Worm (Caenorhabditis elegans): ENCODE results near the gene K10C8.4.
A peak's percentile ranks its signal among the peaks of the same experiment; 100 is the strongest.

K10C8.4 gene

ce11 chrV:12696790-12697189 is 722 bp downstream of the K10C8.4 start:
- TF ChIP-seq nhr-25 (tag; optimal IDR thresholded peaks at IDR 0.05) (no peak), lsy-12 (tag; optimal IDR thresholded peaks at IDR 0.05) (no peak), nhr-43 (tag; optimal IDR thresholded peaks at IDR 0.05; ENCODE audit: poor library complexity, severe bottlenecking) (no peak), lin-39 (tag; optimal IDR thresholded peaks at IDR 0.05) (no peak), aly-2 (tag; optimal IDR thresholded peaks at IDR 0.05) (no peak)

DNA sequence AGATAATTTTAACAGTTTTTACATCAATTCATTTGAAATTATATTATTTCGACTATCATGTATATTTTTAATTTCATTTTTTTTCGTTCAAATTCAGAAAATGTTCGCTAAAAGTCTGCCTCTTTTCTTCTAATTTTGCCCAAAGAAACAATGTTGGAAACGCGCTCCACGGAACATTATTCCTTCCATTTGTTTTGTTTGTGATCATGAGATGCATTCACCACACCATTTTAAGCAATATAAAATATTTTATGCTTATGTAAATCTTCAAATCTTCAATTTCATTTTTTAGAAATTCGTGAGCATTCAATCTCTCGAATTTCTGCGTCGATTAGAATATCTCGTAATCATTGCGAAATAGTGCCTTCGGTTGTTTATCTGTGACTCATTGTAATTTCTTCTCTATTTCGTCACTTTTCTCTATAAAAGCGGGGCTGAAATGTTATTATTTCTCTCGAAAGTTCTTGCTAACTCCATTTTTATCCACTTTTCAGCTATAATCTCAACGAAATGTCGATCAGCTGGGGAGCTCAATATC is 1.4 kb downstream of the K10C8.4 start, which contains the start of gene istr-1:
Gene istr-1, plus strand, starts transcription at position 495 of the 538 bp plus-strand sequence.
- TF ChIP-seq zag-1 (tag; optimal IDR thresholded peaks at IDR 0.05) = no peak
- TF ChIP-seq ceh-82 (tag; optimal IDR thresholded peaks at IDR 0.05) = no peak
- TF ChIP-seq pqm-1 (tag; optimal IDR thresholded peaks at IDR 0.05) = no peak
- no peak for TF ChIP-seq lsy-12 (tag; optimal IDR thresholded peaks at IDR 0.05)
- no peak for TF ChIP-seq nhr-67 (tag; optimal IDR thresholded peaks at IDR 0.05)
- TF ChIP-seq hmg-11 (tag; optimal IDR thresholded peaks at IDR 0.05) = peak; percentile 22
- no peak for TF ChIP-seq nhr-237 (tag; optimal IDR thresholded peaks at IDR 0.05)
- no peak for TF ChIP-seq skn-1 (tag; optimal IDR thresholded peaks at IDR 0.05)
- TF ChIP-seq snpc-4 (tag; optimal IDR thresholded peaks at IDR 0.05) = peak; percentile 17
- no peak for TF ChIP-seq elt-3 (tag; optimal IDR thresholded peaks at IDR 0.05)
- no peak for TF ChIP-seq nhr-43 (tag; optimal IDR thresholded peaks at IDR 0.05; ENCODE audit: poor library complexity, severe bottlenecking)
- TF ChIP-seq sea-2 (GFP tag; optimal IDR thresholded peaks at IDR 0.05) = no peak
- TF ChIP-seq jun-1 (tag; optimal IDR thresholded peaks at IDR 0.05) = peak; percentile 16
- no peak for TF ChIP-seq mml-1 (tag; optimal IDR thresholded peaks at IDR 0.05)
- TF ChIP-seq lin-15B (tag; optimal IDR thresholded peaks at IDR 0.05) = peak; percentile 51
- no peak for TF ChIP-seq nhr-11 (tag; optimal IDR thresholded peaks at IDR 0.05)
- no peak for TF ChIP-seq fkh-2 (tag; optimal IDR thresholded peaks at IDR 0.05)
- TF ChIP-seq ceh-9 (tag; optimal IDR thresholded peaks at IDR 0.05) = no peak
- no peak for TF ChIP-seq nhr-28 (tag; optimal IDR thresholded peaks at IDR 0.05)
- TF ChIP-seq elt-2 (tag; optimal IDR thresholded peaks at IDR 0.05) = no peak
- peak; percentile 36 for TF ChIP-seq pha-4 (tag; optimal IDR thresholded peaks at IDR 0.05)
- no peak for TF ChIP-seq fos-1 (tag; optimal IDR thresholded peaks at IDR 0.05)
- TF ChIP-seq aly-2 (tag; optimal IDR thresholded peaks at IDR 0.05) = no peak
- TF ChIP-seq daf-12 (tag; optimal IDR thresholded peaks at IDR 0.05) = no peak
- no peak for TF ChIP-seq mdl-1 (tag; optimal IDR thresholded peaks at IDR 0.05)
- no peak for TF ChIP-seq unc-62 (GFP tag; optimal IDR thresholded peaks at IDR 0.05)
- TF ChIP-seq nhr-76 (tag; optimal IDR thresholded peaks at IDR 0.05) = no peak
- TF ChIP-seq nfya-1 (tag; optimal IDR thresholded peaks at IDR 0.05; ENCODE audit: insufficient read depth) = peak; percentile 34
- TF ChIP-seq elt-1 (tag; optimal IDR thresholded peaks at IDR 0.05) = no peak

DNA sequence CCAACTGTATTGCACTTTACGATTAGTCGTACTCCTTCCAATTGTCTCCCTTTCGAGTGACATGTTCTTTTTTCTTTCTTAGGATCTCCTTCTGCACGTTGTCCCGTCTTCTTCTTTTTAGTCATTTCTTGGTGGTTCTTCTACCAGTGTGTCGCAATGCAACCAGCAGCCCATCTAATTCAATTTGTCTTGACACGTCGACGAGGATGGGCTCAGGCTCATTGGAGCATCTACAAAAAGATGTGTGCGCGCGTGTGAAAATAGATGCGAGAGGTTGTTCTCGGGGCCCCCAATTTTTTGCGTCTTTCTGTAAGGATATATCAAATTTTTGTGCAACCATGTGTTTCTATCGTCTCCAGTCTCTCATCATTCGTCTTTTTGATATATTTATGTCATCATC is 5.5 kb downstream of the K10C8.4 start:
- TF ChIP-seq lin-39 (tag; optimal IDR thresholded peaks at IDR 0.05) (no peak), lin-15B (tag; optimal IDR thresholded peaks at IDR 0.05) (no peak), ztf-11 (tag; optimal IDR thresholded peaks at IDR 0.05) (no peak), ceh-28 (tag; optimal IDR thresholded peaks at IDR 0.05) (no peak), R02D3.7 (tag; optimal IDR thresholded peaks at IDR 0.05) (no peak), daf-12 (tag; optimal IDR thresholded peaks at IDR 0.05) (no peak), lsy-12 (tag; optimal IDR thresholded peaks at IDR 0.05) (no peak), fkh-2 (tag; optimal IDR thresholded peaks at IDR 0.05) (no peak), skn-1 (tag; optimal IDR thresholded peaks at IDR 0.05) (no peak), unc-62 (GFP tag; optimal IDR thresholded peaks at IDR 0.05) (no peak), hmg-11 (tag; optimal IDR thresholded peaks at IDR 0.05) (no peak), ceh-16 (tag; optimal IDR thresholded peaks at IDR 0.05) (no peak), nhr-12 (tag; optimal IDR thresholded peaks at IDR 0.05) (no peak), ZK546.5 (tag; optimal IDR thresholded peaks at IDR 0.05) (no peak), nfya-1 (tag; optimal IDR thresholded peaks at IDR 0.05; ENCODE audit: insufficient read depth) (no peak), zag-1 (tag; optimal IDR thresholded peaks at IDR 0.05) (no peak), nhr-25 (tag; optimal IDR thresholded peaks at IDR 0.05) (no peak), mml-1 (tag; optimal IDR thresholded peaks at IDR 0.05) (no peak), ztf-4 (tag; optimal IDR thresholded peaks at IDR 0.05) (no peak)

- TF ChIP-seq fkh-10 (GFP tag; optimal IDR thresholded peaks at IDR 0.05) (no peak), hmg-11 (tag; optimal IDR thresholded peaks at IDR 0.05) (no peak), ceh-9 (tag; optimal IDR thresholded peaks at IDR 0.05) (no peak), nfya-1 (tag; optimal IDR thresholded peaks at IDR 0.05; ENCODE audit: insufficient read depth) (no peak), ama-1 (optimal IDR thresholded peaks at IDR 0.05) (no peak)
Observed at ce11 chrV:12704077-12704476, 8.0 kb downstream of the K10C8.4 start, which contains the start of gene R11D1.1. R11D1.1 (plus strand) TSS chrV:12704377.

Measured in whole organism, L3 larva.